Fruit fly (Drosophila melanogaster) whole organism: ENCODE results near the gene ND-15.

Source experiments
- CG8478 ChIP-seq: fragments of >200 bp; optimal IDR thresholded peaks from 2 replicates; lab custom pipeline; 2018; ENCODE audit warnings: inconsistent platforms
- Dll ChIP-seq: fragments of >200 bp; optimal IDR thresholded peaks from 2 replicates; lab custom pipeline; 2017
- EcR ChIP-seq, 2 experiments: fragments of >200 bp; optimal IDR thresholded peaks; 2 replicates each; lab custom pipeline; 2017; ENCODE audit warnings: missing biosample characterization in 2 of 2, missing genetic modification characterization in 2 of 2, missing genetic modification reagents in 2 of 2
- pan ChIP-seq: fragments of >200 bp; optimal IDR thresholded peaks from 2 replicates; lab custom pipeline; 2017
- psq ChIP-seq: fragments of >200 bp; optimal IDR thresholded peaks from 2 replicates; lab custom pipeline; 2017
- usp ChIP-seq: fragments of >200 bp; optimal IDR thresholded peaks from 2 replicates; lab custom pipeline; 2017; ENCODE audit warnings: missing biosample characterization, missing genetic modification characterization, mixed read lengths

Gene ND-15

dm6 chr2L:94096-94495 is 20.4 kb upstream of the ND-15 start:
- TF ChIP-seq Dll (no peak), usp (GFP tag; lab: Kevin White, UChicago) (no peak), psq (lab: Kevin White, UChicago) (no peak), CG8478 (lab: Kevin White, UChicago) (no peak), pan (lab: Kevin White, UChicago) (no peak), EcR (GFP tag; optimal IDR thresholded peaks at IDR 0.05; lab: Kevin White, UChicago) (no peak)

dm6 chr2L:94639-95059 is 19.9 kb upstream of the ND-15 start, which contains the start of gene Zir:
Gene Zir (plus strand): TSS chr2L:94739.
- TF ChIP-seq CG8478 (lab: Kevin White, UChicago) (no peak), usp (GFP tag; lab: Kevin White, UChicago) (no peak), Dll (no peak), psq (lab: Kevin White, UChicago) (no peak), EcR (GFP tag; optimal IDR thresholded peaks at IDR 0.05; lab: Kevin White, UChicago) (no peak), pan (lab: Kevin White, UChicago) (no peak)

- no peak for TF ChIP-seq CG8478 (lab: Kevin White, UChicago)
- TF ChIP-seq psq (lab: Kevin White, UChicago), result no peak
- no peak for TF ChIP-seq usp (GFP tag; lab: Kevin White, UChicago)
- TF ChIP-seq EcR (GFP tag; optimal IDR thresholded peaks at IDR 0.05; lab: Kevin White, UChicago), result no peak
- no peak for TF ChIP-seq Dll
- TF ChIP-seq pan (lab: Kevin White, UChicago), result no peak
Measured at dm6 chr2L:102161-102761, 12.3 kb upstream of the ND-15 start, which contains the start of gene Creld. Gene Creld (plus strand): TSS chr2L:102380.

dm6 chr2L:106540-106939 is 8.0 kb upstream of the ND-15 start, which contains the start of the genes Nhe1 and Sam-S:
Gene Nhe1 (minus strand): TSS chr2L:106732.
Gene Sam-S (plus strand): TSS chr2L:106903.
- TF ChIP-seq pan (lab: Kevin White, UChicago) (no peak), psq (lab: Kevin White, UChicago) (no peak)

dm6 chr2L:107032-107431 is 7.5 kb upstream of the ND-15 start:
- TF ChIP-seq CG8478 (lab: Kevin White, UChicago) (no peak), psq (lab: Kevin White, UChicago) (no peak), EcR (GFP tag; optimal IDR thresholded peaks at IDR 0.05; lab: Kevin White, UChicago) (no peak), pan (lab: Kevin White, UChicago) (no peak), Dll (no peak), usp (GFP tag; lab: Kevin White, UChicago) (no peak)

dm6 chr2L:107476-108436 is 6.8 kb upstream of the ND-15 start:
- TF ChIP-seq psq (lab: Kevin White, UChicago), result no peak
- TF ChIP-seq EcR (GFP tag; optimal IDR thresholded peaks at IDR 0.05; lab: Kevin White, UChicago), result no peak
- no peak for TF ChIP-seq pan (lab: Kevin White, UChicago)
- no peak for TF ChIP-seq CG8478 (lab: Kevin White, UChicago)
- TF ChIP-seq Dll, result no peak
- TF ChIP-seq usp (GFP tag; lab: Kevin White, UChicago), result no peak

dm6 chr2L:109098-109799 is 5.3 kb upstream of the ND-15 start:
- TF ChIP-seq usp (GFP tag; lab: Kevin White, UChicago), result no peak
- no peak for TF ChIP-seq EcR (GFP tag; optimal IDR thresholded peaks at IDR 0.05; lab: Kevin White, UChicago)
- no peak for TF ChIP-seq pan (lab: Kevin White, UChicago)

dm6 chr2L:110046-110445 is 4.5 kb upstream of the ND-15 start:
- TF ChIP-seq CG8478 (lab: Kevin White, UChicago) (no peak), pan (lab: Kevin White, UChicago) (no peak), Dll (no peak), EcR (GFP tag; optimal IDR thresholded peaks at IDR 0.05; lab: Kevin White, UChicago) (no peak), psq (lab: Kevin White, UChicago) (no peak), usp (GFP tag; lab: Kevin White, UChicago) (no peak)

dm6 chr2L:116388-116787 is 1.9 kb downstream of the ND-15 start, which contains the start of gene CG13694:
Gene CG13694 (minus strand): TSS chr2L:116488.
- TF ChIP-seq usp (GFP tag; lab: Kevin White, UChicago) (no peak), psq (lab: Kevin White, UChicago) (no peak), EcR (GFP tag; optimal IDR thresholded peaks at IDR 0.05; lab: Kevin White, UChicago) (no peak), Dll (no peak), pan (lab: Kevin White, UChicago) (no peak), CG8478 (lab: Kevin White, UChicago) (no peak)

- TF ChIP-seq Dll, result no peak
- no peak for TF ChIP-seq usp (GFP tag; lab: Kevin White, UChicago)
- no peak for TF ChIP-seq EcR (GFP tag; optimal IDR thresholded peaks at IDR 0.05; lab: Kevin White, UChicago)
- no peak for TF ChIP-seq CG8478 (lab: Kevin White, UChicago)
- TF ChIP-seq pan (lab: Kevin White, UChicago), result no peak
- TF ChIP-seq psq (lab: Kevin White, UChicago), result no peak
Measured at dm6 chr2L:117750-118149, 3.2 kb downstream of the ND-15 start.
